Worm (Caenorhabditis elegans) whole organism, L2 larva: Measurements from ENCODE around the gene T16G1.3.

Source experiments
- C34F6.9 ChIP-seq: fragments of 150-350 bp; optimal IDR thresholded peaks from 2 replicates; lab custom pipeline; 2014; ENCODE audit warnings: missing biosample characterization, missing genetic modification characterization
- F13H6.1 ChIP-seq: sonication (generic microtip); optimal IDR thresholded peaks from 2 replicates; lab custom pipeline; 2016; ENCODE audit warnings: missing genetic modification characterization, missing compliant biosample characterization
- ZK546.5 ChIP-seq: sonication (generic microtip); optimal IDR thresholded peaks from 2 replicates; lab custom pipeline; 2017; ENCODE audit warnings: missing biosample characterization, missing genetic modification characterization
- alr-1 ChIP-seq: fragments of 150-350 bp; optimal IDR thresholded peaks from 2 replicates; lab custom pipeline; 2014; ENCODE audit warnings: missing biosample characterization, missing genetic modification characterization
- aly-2 ChIP-seq: fragments of 150-350 bp; optimal IDR thresholded peaks from 2 replicates; lab custom pipeline; 2014; ENCODE audit warnings: missing biosample characterization, missing genetic modification characterization
- ama-1 ChIP-seq: fragments of 150-350 bp; optimal IDR thresholded peaks from 2 replicates; lab custom pipeline; 2018; ENCODE audit warnings: inconsistent platforms
- blmp-1 ChIP-seq: sonication (generic microtip); optimal IDR thresholded peaks from 2 replicates; lab custom pipeline; 2017; ENCODE audit warnings: missing genetic modification characterization, mild to moderate bottlenecking, missing compliant biosample characterization, antibody characterized with exemption, moderate library complexity; ENCODE audit not compliant: insufficient read depth
- ceh-16 ChIP-seq: fragments of 150-350 bp; optimal IDR thresholded peaks from 2 replicates; lab custom pipeline; 2014; ENCODE audit warnings: missing biosample characterization, missing genetic modification characterization
- ceh-82 ChIP-seq: fragments of 150-350 bp; optimal IDR thresholded peaks from 2 replicates; lab custom pipeline; 2014; ENCODE audit warnings: missing biosample characterization, missing genetic modification characterization
- dmd-4 ChIP-seq: sonication (generic microtip); optimal IDR thresholded peaks from 2 replicates; lab custom pipeline; 2017; ENCODE audit warnings: missing biosample characterization, missing genetic modification characterization
- elt-1 ChIP-seq: fragments of 150-350 bp; optimal IDR thresholded peaks from 2 replicates; lab custom pipeline; 2014; ENCODE audit warnings: missing biosample characterization, missing genetic modification characterization
- elt-3 ChIP-seq: sonication (generic microtip); optimal IDR thresholded peaks from 2 replicates; lab custom pipeline; 2017; ENCODE audit warnings: missing biosample characterization, missing genetic modification characterization
- fos-1 ChIP-seq: fragments of 150-350 bp; optimal IDR thresholded peaks from 2 replicates; lab custom pipeline; 2014; ENCODE audit warnings: missing biosample characterization, missing genetic modification characterization
- gmeb-1 ChIP-seq: fragments of 150-350 bp; optimal IDR thresholded peaks from 2 replicates; lab custom pipeline; 2014; ENCODE audit warnings: missing biosample characterization, missing genetic modification characterization
- lin-39 ChIP-seq: fragments of 150-350 bp; optimal IDR thresholded peaks from 2 replicates; lab custom pipeline; 2014; ENCODE audit warnings: missing biosample characterization, missing genetic modification reagents, missing genetic modification characterization
- lsy-2 ChIP-seq, 2 experiments: fragments of 150-350 bp in 1 of 2; sonication (generic microtip) in 1 of 2; optimal IDR thresholded peaks; 2 replicates each; lab custom pipeline; 2014 to 2017; ENCODE audit warnings: missing biosample characterization in 2 of 2, missing genetic modification characterization in 2 of 2
- mbf-1 ChIP-seq: sonication (generic microtip); optimal IDR thresholded peaks from 2 replicates; lab custom pipeline; 2017; ENCODE audit warnings: missing biosample characterization, missing genetic modification characterization
- nhr-10 ChIP-seq: sonication (generic microtip); optimal IDR thresholded peaks from 2 replicates; lab custom pipeline; 2017; ENCODE audit warnings: missing biosample characterization, missing genetic modification characterization
- nhr-11 ChIP-seq: fragments of 150-350 bp; optimal IDR thresholded peaks from 2 replicates; lab custom pipeline; 2014; ENCODE audit warnings: missing biosample characterization, missing genetic modification characterization
- nhr-23 ChIP-seq: fragments of 150-350 bp; optimal IDR thresholded peaks from 2 replicates; lab custom pipeline; 2014; ENCODE audit warnings: missing biosample characterization, missing genetic modification reagents, missing genetic modification characterization
- nhr-25 ChIP-seq: fragments of 150-350 bp; sonication (generic microtip); optimal IDR thresholded peaks from 3 replicates; lab custom pipeline; 2014; ENCODE audit warnings: missing biosample characterization, missing genetic modification characterization
- nhr-6 ChIP-seq: fragments of 150-350 bp; optimal IDR thresholded peaks from 2 replicates; lab custom pipeline; 2014; ENCODE audit warnings: missing biosample characterization, missing genetic modification characterization
- nhr-77 ChIP-seq: fragments of 150-350 bp; optimal IDR thresholded peaks from 2 replicates; lab custom pipeline; 2014; ENCODE audit warnings: missing biosample characterization, missing genetic modification characterization
- peb-1 ChIP-seq: fragments of 150-350 bp; optimal IDR thresholded peaks from 2 replicates; lab custom pipeline; 2014; ENCODE audit warnings: missing biosample characterization, missing genetic modification characterization
- sem-4 ChIP-seq: fragments of 150-350 bp; optimal IDR thresholded peaks from 2 replicates; lab custom pipeline; 2014; ENCODE audit warnings: missing biosample characterization, missing genetic modification reagents, missing genetic modification characterization
- skn-1 ChIP-seq: sonication (generic microtip); optimal IDR thresholded peaks from 2 replicates; lab custom pipeline; 2017; ENCODE audit warnings: missing biosample characterization, missing genetic modification characterization
- sma-3 ChIP-seq: sonication (generic microtip); optimal IDR thresholded peaks from 2 replicates; lab custom pipeline; 2016; ENCODE audit warnings: missing genetic modification reagents, missing genetic modification characterization, missing compliant biosample characterization
- sma-9 ChIP-seq, 2 experiments: fragments of 150-350 bp in 1 of 2; sonication (generic microtip) in 1 of 2; optimal IDR thresholded peaks; 2 replicates each; lab custom pipeline; 2014 to 2016; ENCODE audit warnings: missing genetic modification characterization in 2 of 2, mild to moderate bottlenecking in 1 of 2, missing biosample characterization in 1 of 2, missing compliant biosample characterization in 1 of 2, missing genetic modification reagents in 1 of 2, moderate library complexity in 1 of 2
- unc-55 ChIP-seq: fragments of 150-350 bp; sonication (generic microtip); optimal IDR thresholded peaks from 3 replicates; lab custom pipeline; 2014; ENCODE audit warnings: missing biosample characterization, missing genetic modification reagents, missing genetic modification characterization
- unc-62 ChIP-seq: fragments of 150-350 bp; optimal IDR thresholded peaks from 2 replicates; lab custom pipeline; 2014; ENCODE audit warnings: missing biosample characterization, missing genetic modification reagents, missing genetic modification characterization
- zag-1 ChIP-seq: fragments of 150-350 bp; optimal IDR thresholded peaks from 2 replicates; lab custom pipeline; 2014; ENCODE audit warnings: missing biosample characterization, missing genetic modification characterization
- ztf-11 ChIP-seq: sonication (generic microtip); optimal IDR thresholded peaks from 2 replicates; lab custom pipeline; 2017; ENCODE audit warnings: missing biosample characterization, missing genetic modification characterization
- ztf-4 ChIP-seq: fragments of 150-350 bp; optimal IDR thresholded peaks from 2 replicates; lab custom pipeline; 2014; ENCODE audit warnings: missing biosample characterization, missing genetic modification characterization

The T16G1.3 gene

DNA sequence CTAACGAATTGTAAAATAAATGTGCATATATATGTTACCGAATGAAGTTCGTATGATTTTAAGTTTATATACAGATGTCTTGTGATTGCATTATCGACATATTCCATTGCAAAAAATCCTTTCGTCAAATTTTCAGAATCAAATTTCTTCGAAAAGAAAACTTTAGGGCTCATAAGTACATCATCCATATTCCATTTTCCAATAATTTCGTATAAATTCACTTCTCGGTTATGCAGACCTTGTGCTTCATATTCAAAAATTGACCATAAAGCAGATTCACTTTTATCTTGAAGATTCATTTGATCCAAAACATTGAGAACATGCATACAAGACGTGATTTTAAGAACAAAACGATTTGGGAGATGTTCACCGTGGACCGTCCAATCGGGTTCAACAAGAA is 730 bp downstream of the T16G1.3 start:
- TF ChIP-seq sma-3 (GFP tag; lab: Kevin White, UChicago) (no peak), dmd-4 (tag; lab: Kevin White, UChicago) (no peak), nhr-11 (tag; lab: Kevin White, UChicago) (no peak), ama-1 (lab: Kevin White, UChicago) (no peak), nhr-23 (no peak), unc-62 (no peak), blmp-1 (no peak), sma-9 (GFP tag; optimal IDR thresholded peaks at IDR 0.05; lab: Kevin White, UChicago) (no peak), sma-9 (tag; optimal IDR thresholded peaks at IDR 0.05; lab: Kevin White, UChicago) (no peak), elt-1 (no peak)

- TF ChIP-seq sma-9 (GFP tag; optimal IDR thresholded peaks at IDR 0.05; lab: Kevin White, UChicago) = peak; percentile 66
- TF ChIP-seq sma-9 (tag; optimal IDR thresholded peaks at IDR 0.05; lab: Kevin White, UChicago) = no peak
- no peak for TF ChIP-seq C34F6.9 (tag; lab: Kevin White, UChicago)
- TF ChIP-seq gmeb-1 (tag; lab: Kevin White, UChicago) = peak; percentile 37
These were observed 2.2 kb downstream of the T16G1.3 start, which contains the start of gene T16G1.4 for ce11 chrV:12941797-12942474. TSS of gene T16G1.4 (minus strand) at chrV:12941847.

DNA sequence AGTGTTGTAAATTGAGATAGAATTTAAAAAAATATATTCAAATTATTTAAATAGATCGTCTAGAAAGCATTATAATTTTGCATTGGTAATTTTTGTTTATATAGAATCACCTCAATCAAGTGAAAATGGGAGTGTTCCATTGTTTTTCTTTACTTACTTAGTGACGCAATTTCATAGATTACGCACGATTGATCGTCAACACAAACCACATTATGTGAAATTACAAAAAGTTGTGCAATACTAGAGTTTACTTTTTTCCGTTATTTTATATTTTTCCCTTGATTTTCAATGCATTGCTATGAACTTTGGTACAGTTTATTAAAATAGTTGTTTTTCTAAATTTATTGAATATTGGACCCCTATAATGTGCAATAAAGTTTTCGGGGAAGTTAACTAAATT is 4.7 kb downstream of the T16G1.3 start, which contains the start of gene T16G1.5:
TSS of gene T16G1.5 (minus strand) at position 119 of the 400 bp plus-strand sequence.
- no peak for TF ChIP-seq dmd-4 (tag; lab: Kevin White, UChicago)
- TF ChIP-seq fos-1 = peak; percentile 41

ce11 chrV:12937098-12937497 is 7.0 kb downstream of the T16G1.3 start, which contains the start of gene T16G1.6:
TSS of gene T16G1.6 (minus strand) at chrV:12937174.
- TF ChIP-seq skn-1 (tag; lab: Kevin White, UChicago) = no peak
- TF ChIP-seq sma-9 (GFP tag; optimal IDR thresholded peaks at IDR 0.05; lab: Kevin White, UChicago) = peak; percentile 65
- no peak for TF ChIP-seq sma-9 (tag; optimal IDR thresholded peaks at IDR 0.05; lab: Kevin White, UChicago)
- TF ChIP-seq elt-3 (tag; lab: Kevin White, UChicago) = no peak
- TF ChIP-seq fos-1 = peak; percentile 70
- TF ChIP-seq gmeb-1 (tag; lab: Kevin White, UChicago) = no peak

- peak; percentile 72 for TF ChIP-seq sma-9 (GFP tag; optimal IDR thresholded peaks at IDR 0.05; lab: Kevin White, UChicago)
- TF ChIP-seq sma-9 (tag; optimal IDR thresholded peaks at IDR 0.05; lab: Kevin White, UChicago) = no peak
- TF ChIP-seq fos-1 = peak; percentile 67
- TF ChIP-seq C34F6.9 (tag; lab: Kevin White, UChicago) = no peak
These were observed 9.2 kb downstream of the T16G1.3 start, which contains the start of gene T16G1.7 for ce11 chrV:12934976-12935375. TSS of gene T16G1.7 (minus strand) at chrV:12935112.

ce11 chrV:12933654-12934053 is 10.5 kb downstream of the T16G1.3 start:
- no peak for TF ChIP-seq unc-55 (GFP tag; lab: Kevin White, UChicago)
- TF ChIP-seq fos-1 = peak; percentile 35

- TF ChIP-seq dmd-4 (tag; lab: Kevin White, UChicago) (no peak), blmp-1 (peak; percentile 21)
These were observed 15.1 kb downstream of the T16G1.3 start, which contains the start of gene T16G1.2 for ce11 chrV:12928929-12929532. TSS of gene T16G1.2 (plus strand) at chrV:12929482.

- no peak for TF ChIP-seq ceh-16 (tag; lab: Kevin White, UChicago)
- TF ChIP-seq zag-1 (tag; lab: Kevin White, UChicago) = no peak
- no peak for TF ChIP-seq nhr-10 (tag; lab: Kevin White, UChicago)
- no peak for TF ChIP-seq lsy-2 (tag; optimal IDR thresholded peaks at IDR 0.05; lab: Kevin White, UChicago)
- TF ChIP-seq ama-1 (lab: Kevin White, UChicago) = no peak
- TF ChIP-seq peb-1 (tag; lab: Kevin White, UChicago) = no peak
- TF ChIP-seq ztf-11 (tag; lab: Kevin White, UChicago) = no peak
- TF ChIP-seq nhr-6 (tag; lab: Kevin White, UChicago) = no peak
- TF ChIP-seq ceh-82 (tag; lab: Kevin White, UChicago) = no peak
- TF ChIP-seq sem-4 (tag; lab: Kevin White, UChicago) = no peak
- TF ChIP-seq nhr-11 (tag; lab: Kevin White, UChicago) = no peak
- TF ChIP-seq nhr-77 = no peak
- no peak for TF ChIP-seq ZK546.5 (tag; lab: Kevin White, UChicago)
- no peak for TF ChIP-seq mbf-1
- TF ChIP-seq aly-2 = no peak
- no peak for TF ChIP-seq F13H6.1 (tag; lab: Kevin White, UChicago)
- TF ChIP-seq ztf-4 (tag; lab: Kevin White, UChicago) = no peak
- no peak for TF ChIP-seq alr-1
- no peak for TF ChIP-seq nhr-25 (tag; lab: Kevin White, UChicago)
- no peak for TF ChIP-seq lin-39 (tag; lab: Kevin White, UChicago)
These were observed 20.0 kb downstream of the T16G1.3 start, which contains the start of gene pqn-67 for ce11 chrV:12924128-12924527. TSS of gene pqn-67 (plus strand) at chrV:12924428.
